Fruit fly (Drosophila melanogaster) whole organism, embryonic: ENCODE data around the gene Phb1.

ENCODE experiments used
- Asciz ChIP-seq: fragments of 200-800 bp; sonication (Bioruptor generic); optimal IDR thresholded peaks from 2 replicates; lab custom pipeline; 2017; ENCODE audit warnings: missing biosample characterization, mild to moderate bottlenecking, missing genetic modification characterization, missing genetic modification reagents
- CG10366 ChIP-seq: fragments of 200-800 bp; sonication (Bioruptor generic); IDR thresholded peaks from 2 replicates; pipeline ENCODE4 v1.3.6; 2022; ENCODE audit warnings: missing biosample characterization, missing genetic modification characterization
- CG10462 ChIP-seq: fragments of 200-800 bp; sonication (Bioruptor generic); optimal IDR thresholded peaks from 2 replicates; lab custom pipeline; 2016; ENCODE audit warnings: missing biosample characterization, missing genetic modification characterization
- CG10654 ChIP-seq: fragments of 200-800 bp; sonication (Bioruptor generic); optimal IDR thresholded peaks from 2 replicates; lab custom pipeline; 2016; ENCODE audit warnings: missing biosample characterization, missing genetic modification characterization
- CG10959 ChIP-seq: fragments of 200-800 bp; sonication (Bioruptor generic); IDR thresholded peaks from 2 replicates; pipeline ENCODE4 v1.3.6; 2022; ENCODE audit warnings: missing biosample characterization, missing genetic modification characterization
- CG11093 ChIP-seq: fragments of 200-800 bp; sonication (Bioruptor generic); IDR thresholded peaks from 3 replicates; pipeline ENCODE4 v1.3.6; 2022; ENCODE audit warnings: missing biosample characterization, missing genetic modification characterization
- CG13123 ChIP-seq: fragments of 200-800 bp; sonication (Bioruptor generic); optimal IDR thresholded peaks from 2 replicates; lab custom pipeline; 2016; ENCODE audit warnings: missing biosample characterization, missing genetic modification characterization
- CG15479 ChIP-seq: fragments of 200-800 bp; sonication (Bioruptor generic); optimal IDR thresholded peaks from 3 replicates; lab custom pipeline; 2019; ENCODE audit warnings: missing biosample characterization, mild to moderate bottlenecking, missing genetic modification characterization, moderate library complexity
- CG17186 ChIP-seq: fragments of 200-800 bp; sonication (Bioruptor generic); optimal IDR thresholded peaks from 3 replicates; lab custom pipeline; 2017; ENCODE audit warnings: missing biosample characterization, missing genetic modification reagents, missing genetic modification characterization
- CG18476 ChIP-seq: fragments of 200-800 bp; sonication (Bioruptor generic); optimal IDR thresholded peaks from 2 replicates; lab custom pipeline; 2016; ENCODE audit warnings: missing biosample characterization, mild to moderate bottlenecking, missing genetic modification characterization
- CG3065 ChIP-seq: fragments of 200-800 bp; sonication (Bioruptor generic); optimal IDR thresholded peaks from 2 replicates; lab custom pipeline; 2016; ENCODE audit warnings: missing biosample characterization, missing genetic modification characterization
- CG4282 ChIP-seq: fragments of 200-800 bp; sonication (Bioruptor generic); optimal IDR thresholded peaks from 2 replicates; lab custom pipeline; 2016; ENCODE audit warnings: missing biosample characterization, missing genetic modification characterization
- CG4730 ChIP-seq: fragments of 200-800 bp; sonication (Bioruptor generic); IDR thresholded peaks from 2 replicates; pipeline ENCODE4 v1.3.6; 2022; ENCODE audit warnings: missing biosample characterization, missing genetic modification characterization
- CG4854 ChIP-seq: fragments of 200-800 bp; sonication (Bioruptor generic); optimal IDR thresholded peaks from 2 replicates; lab custom pipeline; 2016; ENCODE audit warnings: missing biosample characterization, missing genetic modification characterization, inconsistent platforms
- CG5953 ChIP-seq: fragments of 200-800 bp; sonication (Bioruptor generic); IDR thresholded peaks from 2 replicates; pipeline ENCODE4 v1.3.6; 2022; ENCODE audit warnings: missing biosample characterization, missing genetic modification characterization
- CG7556 ChIP-seq: fragments of 200-800 bp; sonication (Bioruptor generic); optimal IDR thresholded peaks from 2 replicates; lab custom pipeline; 2017; ENCODE audit warnings: missing biosample characterization, mild to moderate bottlenecking, missing genetic modification characterization
- CG8281 ChIP-seq: fragments of 200-800 bp; sonication (Bioruptor generic); optimal IDR thresholded peaks from 2 replicates; lab custom pipeline; 2018; ENCODE audit warnings: missing biosample characterization, mild to moderate bottlenecking, missing genetic modification characterization, moderate library complexity
- CG8765 ChIP-seq: fragments of 200-800 bp; sonication (Bioruptor generic); IDR thresholded peaks from 2 replicates; pipeline ENCODE4 v1.3.6; 2022; ENCODE audit warnings: missing biosample characterization, missing genetic modification characterization
- Eip74EF ChIP-seq, 2 experiments: fragments of 200-800 bp in 1 of 2; fragments of >200 bp in 1 of 2; sonication (Bioruptor generic) in 1 of 2; optimal IDR thresholded peaks; 2 replicates each; lab custom pipeline; 2017 to 2019; ENCODE audit warnings: missing biosample characterization in 2 of 2, missing genetic modification characterization in 2 of 2, mild to moderate bottlenecking in 1 of 2, moderate library complexity in 1 of 2
- Gug ChIP-seq: fragments of 200-800 bp; sonication (Bioruptor generic); IDR thresholded peaks from 4 replicates; pipeline ENCODE4 v1.3.6; 2022; ENCODE audit warnings: missing biosample characterization, missing genetic modification characterization
- H15 ChIP-seq: fragments of 200-800 bp; sonication (Bioruptor generic); IDR thresholded peaks from 3 replicates; pipeline ENCODE4 v1.3.6; 2022; ENCODE audit warnings: missing biosample characterization, missing genetic modification characterization
- HLH4C ChIP-seq: fragments of 200-800 bp; sonication (Bioruptor generic); IDR thresholded peaks from 3 replicates; pipeline ENCODE4 v1.3.6; 2022; ENCODE audit warnings: missing biosample characterization, missing genetic modification characterization; ENCODE audit not compliant: partially characterized antibody
- Hr3 ChIP-seq: fragments of 200-800 bp; sonication (Bioruptor generic); optimal IDR thresholded peaks from 3 replicates; lab custom pipeline; 2016; ENCODE audit warnings: missing biosample characterization, missing genetic modification characterization
- Mes4 ChIP-seq: fragments of 200-800 bp; sonication (Bioruptor generic); optimal IDR thresholded peaks from 2 replicates; lab custom pipeline; 2016; ENCODE audit warnings: missing biosample characterization, missing genetic modification characterization
- Rfx ChIP-seq: fragments of 200-800 bp; sonication (Bioruptor generic); IDR thresholded peaks from 2 replicates; pipeline ENCODE4 v1.3.6; 2022; ENCODE audit warnings: missing biosample characterization, missing genetic modification characterization
- Sox100B ChIP-seq: fragments of 200-800 bp; sonication (Bioruptor generic); optimal IDR thresholded peaks from 3 replicates; lab custom pipeline; 2018; ENCODE audit warnings: missing biosample characterization, mild to moderate bottlenecking, missing genetic modification characterization
- Vsx1 ChIP-seq: fragments of 200-800 bp; sonication (Bioruptor generic); optimal IDR thresholded peaks from 2 replicates; lab custom pipeline; 2017; ENCODE audit warnings: missing biosample characterization, mild to moderate bottlenecking, missing genetic modification characterization, missing genetic modification reagents
- al ChIP-seq: fragments of 200-800 bp; sonication (Bioruptor generic); IDR thresholded peaks from 2 replicates; pipeline ENCODE4 v1.3.6; 2022; ENCODE audit warnings: missing biosample characterization, missing genetic modification characterization
- bcd ChIP-seq: fragments of 200-800 bp; sonication (Bioruptor generic); optimal IDR thresholded peaks from 2 replicates; lab custom pipeline; 2017; ENCODE audit warnings: missing biosample characterization, mild to moderate bottlenecking, missing genetic modification characterization
- bsh ChIP-seq, 2 experiments: fragments of 200-800 bp; sonication (Bioruptor generic); optimal IDR thresholded peaks; 2 replicates each; lab custom pipeline; 2017 to 2018; ENCODE audit warnings: mild to moderate bottlenecking in 2 of 2, missing biosample characterization in 2 of 2, missing genetic modification characterization in 2 of 2, moderate library complexity in 1 of 2
- cg ChIP-seq: fragments of 200-800 bp; sonication (Bioruptor generic); optimal IDR thresholded peaks from 3 replicates; lab custom pipeline; 2019; ENCODE audit warnings: missing biosample characterization, mild to moderate bottlenecking, missing genetic modification characterization, moderate library complexity
- chinmo ChIP-seq: fragments of 200-800 bp; sonication (Bioruptor generic); IDR thresholded peaks from 4 replicates; pipeline ENCODE4 v1.3.6; 2022; ENCODE audit warnings: missing biosample characterization, missing genetic modification characterization; ENCODE audit not compliant: partially characterized antibody
- dm ChIP-seq: fragments of 200-800 bp; sonication (Bioruptor generic); optimal IDR thresholded peaks from 3 replicates; lab custom pipeline; 2016; ENCODE audit warnings: missing biosample characterization, missing genetic modification characterization
- emc ChIP-seq: fragments of 200-800 bp; sonication (Bioruptor generic); optimal IDR thresholded peaks from 2 replicates; lab custom pipeline; 2016; ENCODE audit warnings: missing biosample characterization, missing genetic modification characterization
- gce ChIP-seq: fragments of 200-800 bp; sonication (Bioruptor generic); IDR thresholded peaks from 3 replicates; pipeline ENCODE4 v1.3.6; 2022; ENCODE audit warnings: missing biosample characterization, missing genetic modification characterization
- gt ChIP-seq: fragments of 200-800 bp; sonication (Bioruptor generic); IDR thresholded peaks from 2 replicates; pipeline ENCODE4 v1.3.6; 2022; ENCODE audit warnings: missing biosample characterization, missing genetic modification characterization
- jing ChIP-seq: fragments of 200-800 bp; sonication (Bioruptor generic); optimal IDR thresholded peaks from 2 replicates; lab custom pipeline; 2018; ENCODE audit warnings: missing biosample characterization, mild to moderate bottlenecking, missing genetic modification characterization
- kah ChIP-seq: fragments of 200-800 bp; sonication (Bioruptor generic); optimal IDR thresholded peaks from 2 replicates; lab custom pipeline; 2018; ENCODE audit warnings: missing biosample characterization, mild to moderate bottlenecking, missing genetic modification characterization
- klu ChIP-seq: fragments of 200-800 bp; sonication (Bioruptor generic); IDR thresholded peaks from 2 replicates; pipeline ENCODE4 v1.3.6; 2022; ENCODE audit warnings: missing biosample characterization, missing genetic modification characterization
- lmd ChIP-seq: fragments of 200-800 bp; sonication (Bioruptor generic); IDR thresholded peaks from 2 replicates; pipeline ENCODE4 v1.3.6; 2022; ENCODE audit warnings: missing biosample characterization, missing genetic modification characterization
- mld ChIP-seq: fragments of 200-800 bp; sonication (Bioruptor generic); IDR thresholded peaks from 3 replicates; pipeline ENCODE4 v1.3.6; 2022; ENCODE audit warnings: missing biosample characterization, missing genetic modification characterization; ENCODE audit not compliant: partially characterized antibody
- nmo ChIP-seq: fragments of 200-800 bp; sonication (Bioruptor generic); optimal IDR thresholded peaks from 2 replicates; lab custom pipeline; 2018; ENCODE audit warnings: missing biosample characterization, mild to moderate bottlenecking, missing genetic modification characterization, moderate library complexity
- otp ChIP-seq: fragments of 200-800 bp; sonication (Bioruptor generic); IDR thresholded peaks from 3 replicates; pipeline ENCODE4, ENCODE4 v1.3.6; 2022; ENCODE audit warnings: missing biosample characterization, missing genetic modification characterization
- pfk ChIP-seq: fragments of 200-800 bp; sonication (Bioruptor generic); optimal IDR thresholded peaks from 2 replicates; lab custom pipeline; 2018; ENCODE audit warnings: missing biosample characterization, mild to moderate bottlenecking, missing genetic modification characterization, moderate library complexity
- pita ChIP-seq: fragments of 200-800 bp; sonication (Bioruptor generic); optimal IDR thresholded peaks from 2 replicates; lab custom pipeline; 2017; ENCODE audit warnings: missing biosample characterization, mild to moderate bottlenecking, missing genetic modification characterization
- prd ChIP-seq, 3 experiments: fragments of >200 bp in 2 of 3; fragments of 200-800 bp in 1 of 3; sonication (Bioruptor generic) in 1 of 3; optimal IDR thresholded peaks in 2 of 3; IDR thresholded peaks in 1 of 3; 2 replicates in 2 of 3; 3 replicates in 1 of 3; pipeline versions ENCODE4 v1.3.6 to Lab custom; 2017 to 2022; ENCODE audit warnings: missing biosample characterization in 1 of 3, missing genetic modification characterization in 1 of 3
- pros ChIP-seq: fragments of 200-800 bp; sonication (Bioruptor generic); optimal IDR thresholded peaks from 3 replicates; lab custom pipeline; 2019; ENCODE audit warnings: missing biosample characterization, mild to moderate bottlenecking, missing genetic modification characterization, moderate library complexity
- pum ChIP-seq: fragments of 200-800 bp; sonication (Bioruptor generic); optimal IDR thresholded peaks from 2 replicates; lab custom pipeline; 2016; ENCODE audit warnings: missing biosample characterization, missing genetic modification characterization
- pzg ChIP-seq: fragments of 200-800 bp; sonication (Bioruptor generic); optimal IDR thresholded peaks from 3 replicates; lab custom pipeline; 2018; ENCODE audit warnings: missing biosample characterization, mild to moderate bottlenecking, missing genetic modification characterization, moderate library complexity
- repo ChIP-seq: fragments of 200-800 bp; sonication (Bioruptor generic); optimal IDR thresholded peaks from 2 replicates; lab custom pipeline; 2016; ENCODE audit warnings: missing biosample characterization, missing genetic modification characterization
- scrt ChIP-seq: fragments of 200-800 bp; sonication (Bioruptor generic); optimal IDR thresholded peaks from 2 replicates; lab custom pipeline; 2018; ENCODE audit warnings: missing biosample characterization, mild to moderate bottlenecking, missing genetic modification characterization, moderate library complexity

Gene Phb1

DNA sequence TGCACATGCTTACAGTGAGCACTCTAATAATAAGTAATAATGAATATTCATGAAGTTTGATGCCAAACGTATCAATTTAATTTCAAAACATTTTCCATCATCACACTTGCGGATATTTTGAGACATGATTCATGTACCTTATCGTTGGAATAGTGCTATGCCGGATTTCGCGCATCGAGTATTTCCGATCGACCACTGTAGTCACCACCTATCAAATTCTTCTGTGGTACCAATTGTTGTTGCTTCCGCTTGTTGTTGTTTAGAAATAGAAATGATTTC lies 17.3 kb upstream of the Phb1 start (continued):
- TF ChIP-seq chinmo = no peak
- TF ChIP-seq CG18476 (GFP tag; lab: Kevin White, UChicago) = no peak
- 0 out of 3 replicates have a peak, but pooled peaks have one; percentile 22 for TF ChIP-seq CG11093 (GFP tag; lab: Robert Waterston, UW)
- no peak for TF ChIP-seq HLH4C
- TF ChIP-seq repo (GFP tag; lab: Kevin White, UChicago) = no peak
- TF ChIP-seq Gug = peak; percentile 27; the same call in 1 of the 4 replicates
- TF ChIP-seq bsh (GFP tag; optimal IDR thresholded peaks at IDR 0.05; lab: Kevin White, UChicago) = peak in 1 of 2 experiments; percentile 35
- TF ChIP-seq nmo (GFP tag; lab: Kevin White, UChicago) = peak; percentile 25
- TF ChIP-seq bcd = peak; percentile 26
- TF ChIP-seq CG10654 (GFP tag; lab: Kevin White, UChicago) = no peak
- TF ChIP-seq CG3065 (GFP tag; lab: Kevin White, UChicago) = no peak
- TF ChIP-seq klu (GFP tag; lab: Robert Waterston, UW) = no peak
- TF ChIP-seq CG10959 = no peak
- no peak for TF ChIP-seq scrt (GFP tag; lab: Kevin White, UChicago)
- no peak for TF ChIP-seq pros (GFP tag; lab: Kevin White, UChicago)
- TF ChIP-seq lmd (GFP tag; lab: Robert Waterston, UW) = peak; percentile 68; the same call in 1 of the 2 replicates
- TF ChIP-seq CG10462 (GFP tag; lab: Kevin White, UChicago) = no peak
- no peak for TF ChIP-seq CG4282 (GFP tag; lab: Kevin White, UChicago)
- TF ChIP-seq otp (GFP tag; lab: Robert Waterston, UW) = no peak
- TF ChIP-seq H15 (GFP tag; lab: Robert Waterston, UW) = no peak
- peak; percentile 65 for TF ChIP-seq Rfx (GFP tag; lab: Robert Waterston, UW)
- TF ChIP-seq mld (GFP tag; lab: Robert Waterston, UW) = no peak
- TF ChIP-seq CG7556 (GFP tag; lab: Kevin White, UChicago) = peak; percentile 30
- TF ChIP-seq Sox100B (GFP tag; lab: Kevin White, UChicago) = no peak
- no peak for TF ChIP-seq Vsx1
- TF ChIP-seq jing (GFP tag; lab: Kevin White, UChicago) = no peak
- TF ChIP-seq al (GFP tag; lab: Robert Waterston, UW) = 0 out of 2 replicates have a peak, but pooled peaks have one; percentile 16
- TF ChIP-seq CG5953 (GFP tag; lab: Robert Waterston, UW) = no peak
- no peak for TF ChIP-seq dm (GFP tag; lab: Kevin White, UChicago)
- TF ChIP-seq prd (optimal IDR thresholded peaks at IDR 0.05; lab: Kevin White, UChicago) = no peak
- peak; percentile 42; the same call in 2 of the 3 replicates for TF ChIP-seq prd (GFP tag; IDR thresholded peaks at IDR 0.05; lab: Robert Waterston, UW)
- no peak for TF ChIP-seq pita
- no peak for TF ChIP-seq CG4730 (GFP tag; lab: Robert Waterston, UW)
- TF ChIP-seq CG17186 (GFP tag; lab: Kevin White, UChicago) = no peak
- TF ChIP-seq pfk = no peak
- TF ChIP-seq kah (GFP tag; lab: Kevin White, UChicago) = no peak
- no peak for TF ChIP-seq CG10366
- TF ChIP-seq pum (GFP tag; lab: Kevin White, UChicago) = no peak
- TF ChIP-seq Asciz (GFP tag; lab: Kevin White, UChicago) = no peak
- no peak for TF ChIP-seq gce (GFP tag; lab: Robert Waterston, UW)
- no peak for TF ChIP-seq CG8765 (GFP tag; lab: Robert Waterston, UW)
- TF ChIP-seq emc (GFP tag; lab: Kevin White, UChicago) = no peak
- TF ChIP-seq gt (GFP tag; lab: Robert Waterston, UW) = no peak
- no peak for TF ChIP-seq Mes4 (GFP tag; lab: Kevin White, UChicago)
- TF ChIP-seq CG4854 (GFP tag; lab: Kevin White, UChicago) = peak; percentile 32
- TF ChIP-seq CG15479 (GFP tag; lab: Kevin White, UChicago) = no peak
- peak in 1 of 2 experiments; percentile 19 for TF ChIP-seq Eip74EF (GFP tag; optimal IDR thresholded peaks at IDR 0.05; lab: Kevin White, UChicago)
- no peak for TF ChIP-seq pzg (GFP tag; lab: Kevin White, UChicago)
- TF ChIP-seq CG13123 (GFP tag; lab: Kevin White, UChicago) = no peak
- no peak for TF ChIP-seq cg (GFP tag; lab: Kevin White, UChicago)
- TF ChIP-seq CG8281 = no peak
- peak; percentile 2 for TF ChIP-seq Hr3 (GFP tag; lab: Kevin White, UChicago)
